Worm (Caenorhabditis elegans) whole organism, dauer: ENCODE data around the gene ppat-1.

Experiments used
- unc-62 ChIP-seq: sonication (generic microtip); optimal IDR thresholded peaks from 2 replicates; lab custom pipeline; 2017; ENCODE audit warnings: missing biosample characterization, missing genetic modification reagents, missing genetic modification characterization

Gene ppat-1

ce11 chrIII:4706678-4707077 is 17.6 kb downstream of the ppat-1 start, which contains the start of gene T04A8.13:
TSS of gene T04A8.13 (plus strand) at chrIII:4706978.
- no peak for TF ChIP-seq unc-62 (GFP tag; lab: Kevin White, UChicago)

- no peak for TF ChIP-seq unc-62 (GFP tag; lab: Kevin White, UChicago)
Observed at ce11 chrIII:4708909-4709308, 19.8 kb downstream of the ppat-1 start, which contains the start of gene T04A8.18. TSS of gene T04A8.18 (plus strand) at chrIII:4709209.

- TF ChIP-seq unc-62 (GFP tag; lab: Kevin White, UChicago) = no peak
Observed at ce11 chrIII:4715088-4715487, 26.0 kb downstream of the ppat-1 start, which contains the start of gene him-18. TSS of gene him-18 (minus strand) at chrIII:4715188.

ce11 chrIII:4720620-4721227 is 31.6 kb downstream of the ppat-1 start, which contains the start of gene emb-5:
TSS of gene emb-5 (minus strand) at chrIII:4720670.
- TF ChIP-seq unc-62 (GFP tag; lab: Kevin White, UChicago) = no peak

- TF ChIP-seq unc-62 (GFP tag; lab: Kevin White, UChicago) = no peak
Observed at ce11 chrIII:4721750-4722149, 32.7 kb downstream of the ppat-1 start, which contains the start of gene acy-1. TSS of gene acy-1 (plus strand) at chrIII:4722095.

- no peak for TF ChIP-seq unc-62 (GFP tag; lab: Kevin White, UChicago)
Observed at ce11 chrIII:4723922-4724321, 34.8 kb downstream of the ppat-1 start.

- no peak for TF ChIP-seq unc-62 (GFP tag; lab: Kevin White, UChicago)
Observed at ce11 chrIII:4731295-4731988, 42.4 kb downstream of the ppat-1 start, which contains the start of gene F17C8.3. TSS of gene F17C8.3 (plus strand) at chrIII:4731938.

- no peak for TF ChIP-seq unc-62 (GFP tag; lab: Kevin White, UChicago)
Observed at ce11 chrIII:4734056-4734455, 45.0 kb downstream of the ppat-1 start, which contains the start of gene F17C8.9. TSS of gene F17C8.9 (plus strand) at chrIII:4734356.

ce11 chrIII:4735443-4735842 is 46.4 kb downstream of the ppat-1 start, which contains the start of gene F17C8.7:
TSS of gene F17C8.7 (plus strand) at chrIII:4735743.
- TF ChIP-seq unc-62 (GFP tag; lab: Kevin White, UChicago) = no peak

ce11 chrIII:4739975-4740374 is 50.9 kb downstream of the ppat-1 start, which contains the start of gene ras-2:
TSS of gene ras-2 (minus strand) at chrIII:4740075.
- TF ChIP-seq unc-62 (GFP tag; lab: Kevin White, UChicago) = no peak

ce11 chrIII:4740820-4741219 is 51.7 kb downstream of the ppat-1 start:
- TF ChIP-seq unc-62 (GFP tag; lab: Kevin White, UChicago) = no peak
